Fruit fly (Drosophila melanogaster) whole organism, embryonic: ENCODE measurements around the gene Pde9.

ENCODE experiments used
- Adf1 ChIP-seq: fragments of 200-800 bp; sonication (Bioruptor generic); IDR thresholded peaks from 2 replicates; pipeline ENCODE4 v1.3.6; 2022; ENCODE audit warnings: missing biosample characterization, missing genetic modification characterization
- CG10209 ChIP-seq: fragments of 200-800 bp; sonication (Bioruptor generic); optimal IDR thresholded peaks from 3 replicates; lab custom pipeline; 2017; ENCODE audit warnings: missing biosample characterization, mild to moderate bottlenecking, missing genetic modification characterization, missing genetic modification reagents
- CG10431 ChIP-seq: fragments of 200-800 bp; sonication (Bioruptor generic); optimal IDR thresholded peaks from 3 replicates; lab custom pipeline; 2018; ENCODE audit warnings: missing biosample characterization, mild to moderate bottlenecking, missing genetic modification characterization
- CG10565 ChIP-seq: fragments of 200-800 bp; sonication (Bioruptor generic); optimal IDR thresholded peaks from 3 replicates; lab custom pipeline; 2016; ENCODE audit warnings: missing biosample characterization, mild to moderate bottlenecking, missing genetic modification characterization
- CG11560 ChIP-seq: fragments of 200-800 bp; sonication (Bioruptor generic); IDR thresholded peaks from 3 replicates; pipeline ENCODE4 v1.3.6; 2022; ENCODE audit warnings: missing biosample characterization, missing genetic modification characterization
- CG14441 ChIP-seq: fragments of 200-800 bp; sonication (Bioruptor generic); IDR thresholded peaks from 2 replicates; pipeline ENCODE4 v1.3.6; 2022; ENCODE audit warnings: missing biosample characterization, missing genetic modification characterization
- CG14965 ChIP-seq: fragments of 200-800 bp; sonication (Bioruptor generic); optimal IDR thresholded peaks from 2 replicates; lab custom pipeline; 2016; ENCODE audit warnings: missing biosample characterization, missing genetic modification characterization, borderline replicate concordance
- CG15011 ChIP-seq: fragments of 200-800 bp; sonication (Bioruptor generic); optimal IDR thresholded peaks from 3 replicates; lab custom pipeline; 2018; ENCODE audit warnings: missing biosample characterization, mild to moderate bottlenecking, missing genetic modification characterization
- CG15073 ChIP-seq: fragments of 200-800 bp; sonication (Bioruptor generic); optimal IDR thresholded peaks from 2 replicates; lab custom pipeline; 2016; ENCODE audit warnings: missing biosample characterization, missing genetic modification characterization
- CG1647 ChIP-seq: fragments of 200-800 bp; sonication (Bioruptor generic); optimal IDR thresholded peaks from 3 replicates; lab custom pipeline; 2016; ENCODE audit warnings: missing biosample characterization, missing genetic modification characterization
- CG16863 ChIP-seq: fragments of 200-800 bp; sonication (Bioruptor generic); optimal IDR thresholded peaks from 3 replicates; lab custom pipeline; 2016; ENCODE audit warnings: missing biosample characterization, missing genetic modification characterization
- CG18764 ChIP-seq: fragments of 200-800 bp; sonication (Bioruptor generic); optimal IDR thresholded peaks from 3 replicates; lab custom pipeline; 2016; ENCODE audit warnings: missing biosample characterization, missing genetic modification characterization
- CG2199 ChIP-seq: fragments of 200-800 bp; sonication (Bioruptor generic); IDR thresholded peaks from 3 replicates; pipeline ENCODE4 v1.3.6; 2022; ENCODE audit warnings: missing biosample characterization, missing genetic modification characterization
- CG2875 ChIP-seq: fragments of 200-800 bp; sonication (Bioruptor generic); optimal IDR thresholded peaks from 2 replicates; lab custom pipeline; 2017; ENCODE audit warnings: missing biosample characterization, mild to moderate bottlenecking, missing genetic modification characterization, missing genetic modification reagents
- CG2889 ChIP-seq: fragments of 200-800 bp; sonication (Bioruptor generic); IDR thresholded peaks from 3 replicates; pipeline ENCODE4 v1.3.6; 2022; ENCODE audit warnings: missing biosample characterization, missing genetic modification characterization
- CG30431 ChIP-seq: fragments of 200-800 bp; sonication (Bioruptor generic); optimal IDR thresholded peaks from 2 replicates; lab custom pipeline; 2017; ENCODE audit warnings: missing biosample characterization, missing genetic modification characterization
- CG34224 ChIP-seq: fragments of 200-800 bp; sonication (Bioruptor generic); IDR thresholded peaks from 3 replicates; pipeline ENCODE4 v1.3.6; 2022; ENCODE audit warnings: missing biosample characterization, missing genetic modification characterization; ENCODE audit not compliant: partially characterized antibody
- CG5245 ChIP-seq: fragments of 200-800 bp; sonication (Bioruptor generic); optimal IDR thresholded peaks from 3 replicates; lab custom pipeline; 2016; ENCODE audit warnings: missing biosample characterization, missing genetic modification characterization
- CG5953 ChIP-seq: fragments of 200-800 bp; sonication (Bioruptor generic); IDR thresholded peaks from 2 replicates; pipeline ENCODE4 v1.3.6; 2022; ENCODE audit warnings: missing biosample characterization, missing genetic modification characterization
- CG6689 ChIP-seq: fragments of 200-800 bp; sonication (Bioruptor generic); IDR thresholded peaks from 2 replicates; pipeline ENCODE4 v1.3.6; 2022; ENCODE audit warnings: missing biosample characterization, missing genetic modification characterization
- CG8944 ChIP-seq: fragments of 200-800 bp; sonication (Bioruptor generic); optimal IDR thresholded peaks from 3 replicates; lab custom pipeline; 2016; ENCODE audit warnings: missing biosample characterization, missing genetic modification characterization
- Dbx ChIP-seq: fragments of 200-800 bp; sonication (Bioruptor generic); IDR thresholded peaks from 3 replicates; pipeline ENCODE4 v1.3.6; 2022; ENCODE audit warnings: missing biosample characterization, missing genetic modification characterization
- Dip2 ChIP-seq: fragments of 200-800 bp; sonication (Bioruptor generic); IDR thresholded peaks from 2 replicates; pipeline ENCODE4 v1.3.6; 2022; ENCODE audit warnings: missing biosample characterization, missing genetic modification characterization
- E2f1 ChIP-seq: fragments of 200-800 bp; sonication (Bioruptor generic); IDR thresholded peaks from 2 replicates; pipeline ENCODE4 v1.3.6; 2022; ENCODE audit warnings: missing biosample characterization, missing genetic modification characterization
- Gug ChIP-seq: fragments of 200-800 bp; sonication (Bioruptor generic); IDR thresholded peaks from 4 replicates; pipeline ENCODE4 v1.3.6; 2022; ENCODE audit warnings: missing biosample characterization, missing genetic modification characterization
- HLH3B ChIP-seq: fragments of 200-800 bp; sonication (Bioruptor generic); IDR thresholded peaks from 2 replicates; pipeline ENCODE4 v1.3.6; 2022; ENCODE audit warnings: missing biosample characterization, missing genetic modification characterization
- HmgZ ChIP-seq: fragments of 200-800 bp; sonication (Bioruptor generic); optimal IDR thresholded peaks from 2 replicates; lab custom pipeline; 2018; ENCODE audit warnings: missing biosample characterization, mild to moderate bottlenecking, missing genetic modification characterization
- MBD-R2 ChIP-seq: fragments of 200-800 bp; sonication (Bioruptor generic); IDR thresholded peaks from 2 replicates; pipeline ENCODE4 v1.3.6; 2022; ENCODE audit warnings: missing biosample characterization, missing genetic modification characterization
- Mes4 ChIP-seq: fragments of 200-800 bp; sonication (Bioruptor generic); optimal IDR thresholded peaks from 2 replicates; lab custom pipeline; 2016; ENCODE audit warnings: missing biosample characterization, missing genetic modification characterization
- NfI ChIP-seq: fragments of 200-800 bp; sonication (Bioruptor generic); optimal IDR thresholded peaks from 3 replicates; lab custom pipeline; 2018; ENCODE audit warnings: missing biosample characterization, mild to moderate bottlenecking, missing genetic modification characterization, moderate library complexity
- ap ChIP-seq: fragments of 200-800 bp; sonication (Bioruptor generic); IDR thresholded peaks from 2 replicates; pipeline ENCODE4 v1.3.6; 2022; ENCODE audit warnings: missing biosample characterization, missing genetic modification characterization
- ase ChIP-seq: fragments of 200-800 bp; sonication (Bioruptor generic); IDR thresholded peaks from 3 replicates; pipeline ENCODE4 v1.3.6; 2022; ENCODE audit warnings: missing biosample characterization, missing genetic modification characterization
- ash1 ChIP-seq: fragments of 200-800 bp; sonication (Bioruptor generic); optimal IDR thresholded peaks from 2 replicates; lab custom pipeline; 2018; ENCODE audit warnings: missing biosample characterization, mild to moderate bottlenecking, missing genetic modification characterization
- cad ChIP-seq: fragments of >200 bp; optimal IDR thresholded peaks from 2 replicates; lab custom pipeline; 2017; ENCODE audit warnings: missing biosample characterization, missing genetic modification characterization
- cg ChIP-seq: fragments of 200-800 bp; sonication (Bioruptor generic); optimal IDR thresholded peaks from 3 replicates; lab custom pipeline; 2019; ENCODE audit warnings: missing biosample characterization, mild to moderate bottlenecking, missing genetic modification characterization, moderate library complexity
- chn ChIP-seq: fragments of 200-800 bp; sonication (Bioruptor generic); optimal IDR thresholded peaks from 2 replicates; lab custom pipeline; 2016; ENCODE audit warnings: missing biosample characterization, missing genetic modification characterization
- crol ChIP-seq: fragments of 200-800 bp; sonication (Bioruptor generic); IDR thresholded peaks from 2 replicates; pipeline ENCODE4 v1.3.6; 2022; ENCODE audit warnings: missing biosample characterization, missing genetic modification characterization
- danr ChIP-seq: fragments of 200-800 bp; sonication (Bioruptor generic); IDR thresholded peaks from 2 replicates; pipeline ENCODE4 v1.3.6; 2022; ENCODE audit warnings: missing biosample characterization, missing genetic modification characterization
- dmrt99B ChIP-seq: fragments of 200-800 bp; sonication (Bioruptor generic); optimal IDR thresholded peaks from 2 replicates; lab custom pipeline; 2018; ENCODE audit warnings: missing biosample characterization, mild to moderate bottlenecking, missing genetic modification characterization, moderate library complexity
- fd96Cb ChIP-seq: fragments of 200-800 bp; sonication (Bioruptor generic); optimal IDR thresholded peaks from 2 replicates; lab custom pipeline; 2018; ENCODE audit warnings: missing biosample characterization, mild to moderate bottlenecking, missing genetic modification characterization, moderate library complexity
- lab ChIP-seq: fragments of 200-800 bp; sonication (Bioruptor generic); optimal IDR thresholded peaks from 3 replicates; lab custom pipeline; 2017; ENCODE audit warnings: missing biosample characterization, missing genetic modification characterization, mild to moderate bottlenecking, moderate library complexity, missing genetic modification reagents
- mam ChIP-seq: fragments of 200-800 bp; sonication (Bioruptor generic); optimal IDR thresholded peaks from 3 replicates; lab custom pipeline; 2016; ENCODE audit warnings: missing biosample characterization, missing genetic modification characterization
- mld ChIP-seq: fragments of 200-800 bp; sonication (Bioruptor generic); IDR thresholded peaks from 3 replicates; pipeline ENCODE4 v1.3.6; 2022; ENCODE audit warnings: missing biosample characterization, missing genetic modification characterization; ENCODE audit not compliant: partially characterized antibody
- pfk ChIP-seq: fragments of 200-800 bp; sonication (Bioruptor generic); optimal IDR thresholded peaks from 2 replicates; lab custom pipeline; 2018; ENCODE audit warnings: missing biosample characterization, mild to moderate bottlenecking, missing genetic modification characterization, moderate library complexity
- rib ChIP-seq: fragments of 200-800 bp; sonication (Bioruptor generic); IDR thresholded peaks from 2 replicates; pipeline ENCODE4 v1.3.6; 2022; ENCODE audit warnings: missing biosample characterization, missing genetic modification characterization
- salm ChIP-seq: fragments of 200-800 bp; sonication (Bioruptor generic); optimal IDR thresholded peaks from 2 replicates; lab custom pipeline; 2018; ENCODE audit warnings: missing biosample characterization, mild to moderate bottlenecking, missing genetic modification characterization
- sisA ChIP-seq: fragments of 200-800 bp; sonication (Bioruptor generic); IDR thresholded peaks from 2 replicates; pipeline ENCODE4 v1.3.6; 2022; ENCODE audit warnings: missing biosample characterization, missing genetic modification characterization
- trh ChIP-seq: fragments of 200-800 bp; sonication (Bioruptor generic); optimal IDR thresholded peaks from 2 replicates; lab custom pipeline; 2016; ENCODE audit warnings: missing biosample characterization, missing genetic modification characterization
- twi ChIP-seq: fragments of 200-800 bp; optimal IDR thresholded peaks from 2 replicates; lab custom pipeline; 2019; ENCODE audit warnings: missing biosample characterization, mild to moderate bottlenecking, missing genetic modification characterization, moderate library complexity

Pde9 gene

dm6 chrX:12753602-12754347 lies 143.4 kb downstream of the Pde9 start (continued):
- TF ChIP-seq CG14441 (GFP tag; lab: Robert Waterston, UW) (no peak), Adf1 (GFP tag; lab: Robert Waterston, UW) (peak; percentile 72), salm (tag; lab: Kevin White, UChicago) (peak; percentile 9), Dip2 (GFP tag; lab: Robert Waterston, UW) (no peak), danr (GFP tag; lab: Robert Waterston, UW) (no peak), CG15073 (GFP tag; lab: Kevin White, UChicago) (no peak), twi (peak; percentile 55), rib (GFP tag; lab: Robert Waterston, UW) (peak; percentile 73), CG18764 (GFP tag; lab: Kevin White, UChicago) (no peak), CG2199 (0 out of 3 replicates have a peak, but pooled peaks have one; percentile 50), ap (GFP tag; lab: Robert Waterston, UW) (no peak), CG1647 (GFP tag; lab: Kevin White, UChicago) (no peak)

dm6 chrX:12752196-12752595 lies 144.9 kb downstream of the Pde9 start:
- TF ChIP-seq crol (GFP tag; lab: Robert Waterston, UW), result peak; percentile 69; the same call in 1 of the 2 replicates
- TF ChIP-seq pfk (GFP tag; lab: Kevin White, UChicago), result no peak
- TF ChIP-seq Dbx, result peak; percentile 99
- TF ChIP-seq NfI (GFP tag; lab: Kevin White, UChicago), result peak; percentile 99
- peak; percentile 97 for TF ChIP-seq CG10565 (GFP tag; lab: Kevin White, UChicago)
- TF ChIP-seq CG8944 (GFP tag; lab: Kevin White, UChicago), result peak; percentile 99
- peak; percentile 99 for TF ChIP-seq CG15011 (GFP tag; lab: Kevin White, UChicago)
- peak; percentile 98 for TF ChIP-seq CG2889 (GFP tag; lab: Robert Waterston, UW)
- peak; percentile 97 for TF ChIP-seq CG5953
- peak; percentile 94 for TF ChIP-seq ash1
- TF ChIP-seq mam (GFP tag; lab: Kevin White, UChicago), result peak; percentile 99
- TF ChIP-seq lab (GFP tag; lab: Kevin White, UChicago), result peak; percentile 100
- peak; percentile 99 for TF ChIP-seq E2f1 (GFP tag; lab: Robert Waterston, UW)
- peak; percentile 99 for TF ChIP-seq sisA (GFP tag; lab: Robert Waterston, UW)
- peak; percentile 99 for TF ChIP-seq CG30431 (GFP tag; lab: Kevin White, UChicago)
- peak; percentile 99 for TF ChIP-seq CG6689 (GFP tag; lab: Robert Waterston, UW)
- TF ChIP-seq Mes4 (GFP tag; lab: Kevin White, UChicago), result peak; percentile 99
- TF ChIP-seq mld (GFP tag; lab: Robert Waterston, UW), result no peak
- TF ChIP-seq rib (GFP tag; lab: Robert Waterston, UW), result peak; percentile 99
- no peak for TF ChIP-seq cad
- peak; percentile 99 for TF ChIP-seq dmrt99B (tag; lab: Kevin White, UChicago)
- peak; percentile 99 for TF ChIP-seq chn (GFP tag; lab: Kevin White, UChicago)
- peak; percentile 98 for TF ChIP-seq CG2875 (GFP tag; lab: Kevin White, UChicago)
- peak; percentile 30 for TF ChIP-seq cg (GFP tag; lab: Kevin White, UChicago)
- peak; percentile 94 for TF ChIP-seq CG14965
- peak; percentile 99 for TF ChIP-seq fd96Cb
- TF ChIP-seq CG16863 (GFP tag; lab: Kevin White, UChicago), result peak; percentile 99
- TF ChIP-seq CG5245 (GFP tag; lab: Kevin White, UChicago), result peak; percentile 99
- TF ChIP-seq trh (GFP tag; lab: Kevin White, UChicago), result peak; percentile 99
- peak; percentile 93 for TF ChIP-seq CG10431
- TF ChIP-seq HmgZ (tag; lab: Kevin White, UChicago), result peak; percentile 99
- peak; percentile 99 for TF ChIP-seq CG14441 (GFP tag; lab: Robert Waterston, UW)
- peak; percentile 94 for TF ChIP-seq CG11560 (tag; lab: Robert Waterston, UW)
- TF ChIP-seq ase (GFP tag; lab: Robert Waterston, UW), result peak; percentile 98
- peak; percentile 99 for TF ChIP-seq Gug
- TF ChIP-seq HLH3B (GFP tag; lab: Robert Waterston, UW), result peak; percentile 99
- peak; percentile 99 for TF ChIP-seq CG10209
- peak; percentile 99 for TF ChIP-seq MBD-R2
- TF ChIP-seq CG34224, result no peak
